Fruit fly (Drosophila melanogaster): ENCODE data around the gene mtgo.

- TF ChIP-seq Vsx2 (GFP tag; optimal IDR thresholded peaks at IDR 0.05; ENCODE audit: partially characterized antibody) (no peak), Jra (GFP tag; optimal IDR thresholded peaks at IDR 0.05) (no peak), Sp1 (GFP tag; optimal IDR thresholded peaks at IDR 0.05) (no peak), Dif (GFP tag; optimal IDR thresholded peaks at IDR 0.05; ENCODE audit: partially characterized antibody) (no peak), CG9705 (GFP tag; optimal IDR thresholded peaks at IDR 0.05) (no peak), br (GFP tag; optimal IDR thresholded peaks at IDR 0.05) (no peak), woc (GFP tag; optimal IDR thresholded peaks at IDR 0.05) (no peak), CG32264 (GFP tag; optimal IDR thresholded peaks at IDR 0.05) (no peak), pan (optimal IDR thresholded peaks at IDR 0.05) (no peak), psq (GFP tag; optimal IDR thresholded peaks at IDR 0.05) (no peak), Hr78 (GFP tag; optimal IDR thresholded peaks at IDR 0.05) (no peak), Myc (optimal IDR thresholded peaks at IDR 0.05) (no peak), brk (GFP tag; optimal IDR thresholded peaks at IDR 0.05) (no peak), GATAd (GFP tag; optimal IDR thresholded peaks at IDR 0.05) (no peak)
These were observed 165.9 kb downstream of the mtgo start for dm6 chr2L:16710677-16711076.

Measured in whole organism, wandering third instar larva.